Fruit fly (Drosophila melanogaster) whole organism, embryonic: ENCODE data around the gene CG9760.

Source experiments
- CG10267 ChIP-seq: fragments of 200-800 bp; sonication (Bioruptor generic); optimal IDR thresholded peaks from 2 replicates; lab custom pipeline; 2018; ENCODE audit warnings: missing biosample characterization, mild to moderate bottlenecking, missing genetic modification characterization, moderate library complexity
- CG10321 ChIP-seq: fragments of 200-800 bp; sonication (Bioruptor generic); IDR thresholded peaks from 2 replicates; pipeline ENCODE4 v1.3.6; 2022; ENCODE audit warnings: missing biosample characterization, missing genetic modification characterization
- CG11398 ChIP-seq: fragments of 200-800 bp; sonication (Bioruptor generic); optimal IDR thresholded peaks from 2 replicates; lab custom pipeline; 2016; ENCODE audit warnings: missing biosample characterization, missing genetic modification characterization
- CG13123 ChIP-seq: fragments of 200-800 bp; sonication (Bioruptor generic); optimal IDR thresholded peaks from 2 replicates; lab custom pipeline; 2016; ENCODE audit warnings: missing biosample characterization, missing genetic modification characterization
- CG13296 ChIP-seq: fragments of 200-800 bp; sonication (Bioruptor generic); optimal IDR thresholded peaks from 3 replicates; lab custom pipeline; 2018; ENCODE audit warnings: missing biosample characterization, mild to moderate bottlenecking, missing genetic modification characterization
- CG15479 ChIP-seq: fragments of 200-800 bp; sonication (Bioruptor generic); optimal IDR thresholded peaks from 3 replicates; lab custom pipeline; 2019; ENCODE audit warnings: missing biosample characterization, mild to moderate bottlenecking, missing genetic modification characterization, moderate library complexity
- CG16779 ChIP-seq: fragments of 200-800 bp; sonication (Bioruptor generic); IDR thresholded peaks from 2 replicates; pipeline ENCODE4 v1.3.6; 2022; ENCODE audit warnings: missing biosample characterization, missing genetic modification characterization
- CG16863 ChIP-seq: fragments of 200-800 bp; sonication (Bioruptor generic); optimal IDR thresholded peaks from 3 replicates; lab custom pipeline; 2016; ENCODE audit warnings: missing biosample characterization, missing genetic modification characterization
- CG17361 ChIP-seq: fragments of 200-800 bp; sonication (Bioruptor generic); IDR thresholded peaks from 3 replicates; pipeline ENCODE4 v1.3.6; 2022; ENCODE audit warnings: missing biosample characterization, missing genetic modification characterization
- CG30431 ChIP-seq: fragments of 200-800 bp; sonication (Bioruptor generic); optimal IDR thresholded peaks from 2 replicates; lab custom pipeline; 2017; ENCODE audit warnings: missing biosample characterization, missing genetic modification characterization
- CG31224 ChIP-seq: fragments of 200-800 bp; sonication (Bioruptor generic); IDR thresholded peaks from 2 replicates; pipeline ENCODE4 v1.3.6; 2022; ENCODE audit warnings: missing biosample characterization, missing genetic modification characterization
- CG31365 ChIP-seq: fragments of 200-800 bp; sonication (Bioruptor generic); optimal IDR thresholded peaks from 2 replicates; lab custom pipeline; 2018; ENCODE audit warnings: missing biosample characterization, mild to moderate bottlenecking, missing genetic modification characterization
- CG3281 ChIP-seq: fragments of 200-800 bp; sonication (Bioruptor generic); optimal IDR thresholded peaks from 3 replicates; lab custom pipeline; 2017; ENCODE audit warnings: missing biosample characterization, mild to moderate bottlenecking, missing genetic modification characterization
- CG34224 ChIP-seq: fragments of 200-800 bp; sonication (Bioruptor generic); IDR thresholded peaks from 3 replicates; pipeline ENCODE4 v1.3.6; 2022; ENCODE audit warnings: missing biosample characterization, missing genetic modification characterization; ENCODE audit not compliant: partially characterized antibody
- CG3995 ChIP-seq: fragments of 200-800 bp; sonication (Bioruptor generic); optimal IDR thresholded peaks from 3 replicates; lab custom pipeline; 2016; ENCODE audit warnings: missing biosample characterization, missing genetic modification characterization
- CG7928 ChIP-seq: fragments of 200-800 bp; sonication (Bioruptor generic); optimal IDR thresholded peaks from 2 replicates; lab custom pipeline; 2017; ENCODE audit warnings: missing biosample characterization, mild to moderate bottlenecking, missing genetic modification characterization
- CG8089 ChIP-seq: fragments of 200-800 bp; sonication (Bioruptor generic); optimal IDR thresholded peaks from 3 replicates; lab custom pipeline; 2016; ENCODE audit warnings: missing biosample characterization, missing genetic modification characterization
- CG8290 ChIP-seq, 3 experiments: fragments of 200-800 bp; sonication (Bioruptor generic); optimal IDR thresholded peaks; 2 replicates each; lab custom pipeline; 2016 to 2019; ENCODE audit warnings: missing biosample characterization in 3 of 3, missing genetic modification characterization in 3 of 3, mild to moderate bottlenecking in 2 of 3, moderate library complexity in 1 of 3
- CG8944 ChIP-seq: fragments of 200-800 bp; sonication (Bioruptor generic); optimal IDR thresholded peaks from 3 replicates; lab custom pipeline; 2016; ENCODE audit warnings: missing biosample characterization, missing genetic modification characterization
- CG9609 ChIP-seq: fragments of 200-800 bp; sonication (Bioruptor generic); optimal IDR thresholded peaks from 3 replicates; lab custom pipeline; 2016; ENCODE audit warnings: missing biosample characterization, missing genetic modification characterization
- D ChIP-seq, 2 experiments: fragments of 200-800 bp in 1 of 2; fragments of >200 bp in 1 of 2; sonication (Bioruptor generic) in 1 of 2; optimal IDR thresholded peaks; 2 replicates in 1 of 2; 3 replicates in 1 of 2; lab custom pipeline; 2017; ENCODE audit warnings: mild to moderate bottlenecking in 1 of 2, missing biosample characterization in 1 of 2, missing genetic modification characterization in 1 of 2, missing genetic modification reagents in 1 of 2
- D19B ChIP-seq: fragments of 200-800 bp; sonication (Bioruptor generic); optimal IDR thresholded peaks from 2 replicates; lab custom pipeline; 2017; ENCODE audit warnings: missing biosample characterization, mild to moderate bottlenecking, missing genetic modification characterization
- E2f1 ChIP-seq: fragments of 200-800 bp; sonication (Bioruptor generic); IDR thresholded peaks from 2 replicates; pipeline ENCODE4 v1.3.6; 2022; ENCODE audit warnings: missing biosample characterization, missing genetic modification characterization
- Fer1 ChIP-seq: fragments of 200-800 bp; sonication (Bioruptor generic); optimal IDR thresholded peaks from 2 replicates; lab custom pipeline; 2017; ENCODE audit warnings: missing biosample characterization, mild to moderate bottlenecking, missing genetic modification characterization
- Gsc ChIP-seq: fragments of 200-800 bp; sonication (Bioruptor generic); IDR thresholded peaks from 2 replicates; pipeline ENCODE4 v1.3.6; 2022; ENCODE audit warnings: missing biosample characterization, missing genetic modification characterization
- Nf-YA ChIP-seq: fragments of 200-800 bp; sonication (Bioruptor generic); IDR thresholded peaks from 2 replicates; pipeline ENCODE4 v1.3.6; 2022; ENCODE audit warnings: missing biosample characterization, missing genetic modification characterization
- NfI ChIP-seq: fragments of 200-800 bp; sonication (Bioruptor generic); optimal IDR thresholded peaks from 3 replicates; lab custom pipeline; 2018; ENCODE audit warnings: missing biosample characterization, mild to moderate bottlenecking, missing genetic modification characterization, moderate library complexity
- Side ChIP-seq: fragments of 200-800 bp; sonication (Bioruptor generic); optimal IDR thresholded peaks from 2 replicates; lab custom pipeline; 2016; ENCODE audit warnings: missing biosample characterization, missing genetic modification characterization
- Sry-δ ChIP-seq: fragments of 200-800 bp; sonication (Bioruptor generic); optimal IDR thresholded peaks from 2 replicates; lab custom pipeline; 2016; ENCODE audit warnings: missing biosample characterization, missing genetic modification characterization
- Xrp1 ChIP-seq: fragments of 200-800 bp; sonication (Bioruptor generic); IDR thresholded peaks from 2 replicates; pipeline ENCODE4 v1.3.6; 2022; ENCODE audit warnings: missing biosample characterization, missing genetic modification characterization
- abd-A ChIP-seq: fragments of 200-800 bp; sonication (Bioruptor generic); optimal IDR thresholded peaks from 3 replicates; lab custom pipeline; 2019; ENCODE audit warnings: missing biosample characterization, mild to moderate bottlenecking, missing genetic modification characterization, moderate library complexity
- al ChIP-seq: fragments of 200-800 bp; sonication (Bioruptor generic); IDR thresholded peaks from 2 replicates; pipeline ENCODE4 v1.3.6; 2022; ENCODE audit warnings: missing biosample characterization, missing genetic modification characterization
- ato ChIP-seq: fragments of 200-800 bp; sonication (Bioruptor generic); IDR thresholded peaks from 2 replicates; pipeline ENCODE4 v1.3.6; 2022; ENCODE audit warnings: missing biosample characterization, missing genetic modification characterization; ENCODE audit not compliant: partially characterized antibody
- bab2 ChIP-seq: fragments of 200-800 bp; sonication (Bioruptor generic); optimal IDR thresholded peaks from 2 replicates; lab custom pipeline; 2016; ENCODE audit warnings: missing biosample characterization, missing genetic modification characterization
- bbx ChIP-seq: fragments of 200-800 bp; sonication (Bioruptor generic); IDR thresholded peaks from 2 replicates; pipeline ENCODE4 v1.3.6; 2022; ENCODE audit warnings: missing biosample characterization, missing genetic modification characterization; ENCODE audit not compliant: partially characterized antibody
- chinmo ChIP-seq: fragments of 200-800 bp; sonication (Bioruptor generic); IDR thresholded peaks from 4 replicates; pipeline ENCODE4 v1.3.6; 2022; ENCODE audit warnings: missing biosample characterization, missing genetic modification characterization; ENCODE audit not compliant: partially characterized antibody
- emc ChIP-seq: fragments of 200-800 bp; sonication (Bioruptor generic); optimal IDR thresholded peaks from 2 replicates; lab custom pipeline; 2016; ENCODE audit warnings: missing biosample characterization, missing genetic modification characterization
- gt ChIP-seq: fragments of 200-800 bp; sonication (Bioruptor generic); IDR thresholded peaks from 2 replicates; pipeline ENCODE4 v1.3.6; 2022; ENCODE audit warnings: missing biosample characterization, missing genetic modification characterization
- ham ChIP-seq: fragments of 200-800 bp; sonication (Bioruptor generic); IDR thresholded peaks from 2 replicates; pipeline ENCODE4 v1.3.6; 2022; ENCODE audit warnings: missing biosample characterization, missing genetic modification characterization
- lov ChIP-seq, 2 experiments: fragments of 200-800 bp in 1 of 2; fragments of >200 bp in 1 of 2; sonication (Bioruptor generic) in 1 of 2; IDR thresholded peaks in 1 of 2; optimal IDR thresholded peaks in 1 of 2; 2 replicates in 1 of 2; 3 replicates in 1 of 2; pipeline versions ENCODE4 v1.3.6 to Lab custom; 2017 to 2022; ENCODE audit warnings: missing biosample characterization in 1 of 2, missing genetic modification characterization in 1 of 2
- maf-S ChIP-seq: fragments of 200-800 bp; sonication (Bioruptor generic); optimal IDR thresholded peaks from 2 replicates; lab custom pipeline; 2016; ENCODE audit warnings: missing biosample characterization, missing genetic modification characterization
- odd ChIP-seq: fragments of 200-800 bp; sonication (Bioruptor generic); optimal IDR thresholded peaks from 2 replicates; lab custom pipeline; 2017; ENCODE audit warnings: missing biosample characterization, mild to moderate bottlenecking, missing genetic modification characterization
- phol ChIP-seq: fragments of 200-800 bp; sonication (Bioruptor generic); optimal IDR thresholded peaks from 3 replicates; lab custom pipeline; 2018; ENCODE audit warnings: missing biosample characterization, mild to moderate bottlenecking, missing genetic modification characterization, moderate library complexity
- run ChIP-seq: fragments of 200-800 bp; sonication (Bioruptor generic); optimal IDR thresholded peaks from 3 replicates; lab custom pipeline; 2018; ENCODE audit warnings: missing biosample characterization, mild to moderate bottlenecking, missing genetic modification characterization
- schlank ChIP-seq: fragments of 200-800 bp; sonication (Bioruptor generic); optimal IDR thresholded peaks from 2 replicates; lab custom pipeline; 2018; ENCODE audit warnings: missing biosample characterization, mild to moderate bottlenecking, missing genetic modification characterization
- sd ChIP-seq: fragments of 200-800 bp; sonication (Bioruptor generic); optimal IDR thresholded peaks from 3 replicates; lab custom pipeline; 2018; ENCODE audit warnings: missing biosample characterization, mild to moderate bottlenecking, missing genetic modification characterization, moderate library complexity
- sqz ChIP-seq: fragments of 200-800 bp; sonication (Bioruptor generic); optimal IDR thresholded peaks from 3 replicates; lab custom pipeline; 2018; ENCODE audit warnings: missing biosample characterization, mild to moderate bottlenecking, missing genetic modification characterization
- stc ChIP-seq: fragments of 200-800 bp; sonication (Bioruptor generic); IDR thresholded peaks from 2 replicates; pipeline ENCODE4 v1.3.6; 2022; ENCODE audit warnings: missing biosample characterization, missing genetic modification characterization
- wor ChIP-seq: fragments of 200-800 bp; sonication (Bioruptor generic); IDR thresholded peaks from 2 replicates; pipeline ENCODE4 v1.3.6; 2022; ENCODE audit warnings: missing biosample characterization, missing genetic modification characterization

Gene CG9760

DNA sequence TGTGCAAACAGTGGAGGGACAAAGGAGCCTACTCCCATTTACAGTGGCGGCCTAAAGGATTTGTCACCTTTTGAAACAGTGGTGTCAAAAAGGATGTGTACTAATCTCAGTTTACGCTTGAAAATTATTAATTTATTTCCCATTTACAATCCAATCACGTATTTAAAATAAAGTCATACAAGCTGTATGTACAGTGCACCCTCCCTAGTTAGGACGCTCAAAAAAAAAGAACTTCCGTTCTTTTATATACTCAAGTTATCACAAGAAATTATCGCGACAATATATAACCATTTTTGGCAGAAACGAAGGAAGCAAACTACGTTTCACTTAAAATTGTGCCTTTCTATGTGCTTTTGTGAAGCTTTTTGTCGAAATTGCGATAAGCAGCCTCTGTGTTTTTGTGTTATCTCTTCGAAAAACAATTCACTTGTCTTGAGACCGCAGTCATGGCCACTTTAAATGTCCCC lies 24.3 kb downstream of the CG9760 start (continued):
- TF ChIP-seq ham (GFP tag; lab: Robert Waterston, UW) (no peak), Side (GFP tag; lab: Kevin White, UChicago) (peak; percentile 49), wor (GFP tag; lab: Robert Waterston, UW) (no peak), run (peak; percentile 41), phol (tag; lab: Kevin White, UChicago) (peak; percentile 52), emc (GFP tag; lab: Kevin White, UChicago) (no peak), CG10267 (tag; lab: Kevin White, UChicago) (peak; percentile 23), CG31224 (0 out of 2 replicates have a peak, but pooled peaks have one; percentile 16), CG15479 (GFP tag; lab: Kevin White, UChicago) (no peak), NfI (peak; percentile 43), CG9609 (GFP tag; lab: Kevin White, UChicago) (peak; percentile 27), stc (GFP tag; lab: Robert Waterston, UW) (peak; percentile 14; the same call in 1 of the 2 replicates), al (0 out of 2 replicates have a peak, but pooled peaks have one; percentile 11), CG16863 (peak; percentile 4), CG31365 (tag; lab: Kevin White, UChicago) (no peak), CG8290 (GFP tag; optimal IDR thresholded peaks at IDR 0.05; lab: Kevin White, UChicago) (no peak), CG8290 (tag; optimal IDR thresholded peaks at IDR 0.05; lab: Kevin White, UChicago) (no peak), ato (GFP tag; lab: Robert Waterston, UW) (no peak), CG30431 (GFP tag; lab: Kevin White, UChicago) (no peak), CG13296 (GFP tag; lab: Kevin White, UChicago) (peak; percentile 67), Sry-δ (GFP tag; lab: Kevin White, UChicago) (no peak), CG17361 (GFP tag; lab: Robert Waterston, UW) (peak; percentile 55; the same call in 2 of the 3 replicates), D19B (peak; percentile 39), maf-S (GFP tag; lab: Kevin White, UChicago) (no peak), CG13123 (GFP tag; lab: Kevin White, UChicago) (no peak), D (optimal IDR thresholded peaks at IDR 0.05; lab: Kevin White, UChicago) (no peak), D (GFP tag; optimal IDR thresholded peaks at IDR 0.05; lab: Kevin White, UChicago) (peak; percentile 35), odd (GFP tag; lab: Kevin White, UChicago) (peak; percentile 19), sd (no peak), CG7928 (GFP tag; lab: Kevin White, UChicago) (no peak), CG16779 (GFP tag; lab: Robert Waterston, UW) (no peak), Xrp1 (no peak; the same call in 1 of the 2 replicates), CG3281 (GFP tag; lab: Kevin White, UChicago) (peak; percentile 47), bbx (GFP tag; lab: Robert Waterston, UW) (no peak), sqz (GFP tag; lab: Kevin White, UChicago) (no peak), bab2 (GFP tag; lab: Kevin White, UChicago) (peak; percentile 56), CG11398 (GFP tag; lab: Kevin White, UChicago) (no peak), Fer1 (GFP tag; lab: Kevin White, UChicago) (peak; percentile 57), gt (no peak), CG8089 (GFP tag; lab: Kevin White, UChicago) (peak; percentile 8), CG10321 (GFP tag; lab: Robert Waterston, UW) (no peak), chinmo (GFP tag; lab: Robert Waterston, UW) (0 out of 4 replicates have a peak, but pooled peaks have one; percentile 76), E2f1 (GFP tag; lab: Robert Waterston, UW) (no peak; the same call in 1 of the 2 replicates), CG34224 (GFP tag; lab: Robert Waterston, UW) (no peak), Nf-YA (no peak), schlank (tag; lab: Kevin White, UChicago) (no peak), Gsc (GFP tag; lab: Robert Waterston, UW) (no peak), lov (optimal IDR thresholded peaks at IDR 0.05; lab: Kevin White, UChicago) (no peak), lov (GFP tag; IDR thresholded peaks at IDR 0.05; lab: Robert Waterston, UW) (no peak), abd-A (tag; lab: Kevin White, UChicago) (no peak), CG8944 (peak; percentile 41), CG3995 (GFP tag; lab: Kevin White, UChicago) (peak; percentile 22)
